Worm (Caenorhabditis elegans): Measurements from ENCODE around the gene hadb-1.

DNA sequence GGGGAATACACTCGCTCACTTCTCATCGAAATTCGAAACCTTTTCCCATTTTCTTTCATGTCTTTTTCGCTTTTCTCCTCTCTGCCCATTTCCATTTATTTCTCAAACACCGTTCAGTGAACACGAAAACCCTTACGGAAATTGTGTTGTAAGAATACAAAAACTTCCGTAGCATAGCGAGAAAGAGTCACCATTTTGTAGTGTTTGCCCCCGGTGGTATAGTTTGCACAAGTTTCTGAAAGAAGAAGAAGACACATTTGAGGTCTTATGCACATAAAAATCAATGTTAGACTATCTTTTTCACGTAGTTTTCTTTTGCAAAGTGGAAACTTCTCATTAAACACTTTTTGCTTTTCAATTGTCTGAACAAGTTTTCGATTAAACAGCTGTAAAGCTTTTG lies 30.8 kb upstream of the hadb-1 start:
- TF ChIP-seq him-1 (tag; optimal IDR thresholded peaks at IDR 0.05) (no peak), dao-5 (tag; optimal IDR thresholded peaks at IDR 0.05) (no peak)

Measured in whole organism, L4/young adult.